Worm (Caenorhabditis elegans) whole organism, late embryonic: Measurements from ENCODE around the gene str-74.

Source experiments
- T23F11.4 ChIP-seq: fragments of 200-800 bp; sonication (Bioruptor generic); optimal IDR thresholded peaks from 2 replicates; lab custom pipeline; 2018; ENCODE audit warnings: mild to moderate bottlenecking, missing genetic modification characterization, missing compliant biosample characterization
- ceh-18 ChIP-seq: sonication (generic microtip); optimal IDR thresholded peaks from 2 replicates; lab custom pipeline; 2016; ENCODE audit warnings: missing genetic modification characterization, missing compliant biosample characterization
- ceh-2 ChIP-seq: sonication (generic microtip); optimal IDR thresholded peaks from 2 replicates; lab custom pipeline; 2016; ENCODE audit warnings: missing genotype, missing genetic modification characterization, missing compliant biosample characterization
- ceh-22 ChIP-seq: sonication (generic microtip); optimal IDR thresholded peaks from 2 replicates; lab custom pipeline; 2017; ENCODE audit warnings: missing biosample characterization, missing genetic modification characterization
- ceh-24 ChIP-seq: sonication (generic microtip); optimal IDR thresholded peaks from 2 replicates; lab custom pipeline; 2016; ENCODE audit warnings: mild to moderate bottlenecking, missing genetic modification characterization, missing compliant biosample characterization
- ceh-30 ChIP-seq: fragments of 150-350 bp; optimal IDR thresholded peaks from 2 replicates; lab custom pipeline; 2014; ENCODE audit warnings: missing biosample characterization, missing genetic modification characterization
- che-1 ChIP-seq: sonication (generic microtip); optimal IDR thresholded peaks from 2 replicates; lab custom pipeline; 2016; ENCODE audit warnings: mild to moderate bottlenecking, missing genetic modification characterization, missing compliant biosample characterization
- dmd-4 ChIP-seq: sonication (generic microtip); optimal IDR thresholded peaks from 2 replicates; lab custom pipeline; 2016; ENCODE audit warnings: borderline replicate concordance, missing genetic modification characterization, missing compliant biosample characterization
- dve-1 ChIP-seq: sonication (generic microtip); optimal IDR thresholded peaks from 2 replicates; lab custom pipeline; 2017; ENCODE audit warnings: antibody characterized with exemption, mild to moderate bottlenecking, missing genetic modification characterization, missing compliant biosample characterization
- elt-2 ChIP-seq: sonication (generic microtip); optimal IDR thresholded peaks from 2 replicates; lab custom pipeline; 2016; ENCODE audit warnings: missing genetic modification reagents, missing genetic modification characterization, missing compliant biosample characterization
- elt-4 ChIP-seq: sonication (generic microtip); optimal IDR thresholded peaks from 2 replicates; lab custom pipeline; 2016; ENCODE audit warnings: missing genetic modification characterization, missing compliant biosample characterization
- ets-4 ChIP-seq: sonication (generic microtip); optimal IDR thresholded peaks from 2 replicates; lab custom pipeline; 2016; ENCODE audit warnings: missing genetic modification characterization, missing compliant biosample characterization
- eyg-1 ChIP-seq: sonication (generic microtip); optimal IDR thresholded peaks from 2 replicates; lab custom pipeline; 2016; ENCODE audit warnings: missing genotype, missing genetic modification characterization, missing compliant biosample characterization
- fkh-10 ChIP-seq: fragments of 150-350 bp; optimal IDR thresholded peaks from 2 replicates; lab custom pipeline; 2014; ENCODE audit warnings: missing biosample characterization, missing genetic modification reagents, missing genetic modification characterization
- gmeb-2 ChIP-seq: sonication (generic microtip); optimal IDR thresholded peaks from 2 replicates; lab custom pipeline; 2016; ENCODE audit warnings: missing genetic modification characterization, inconsistent platforms, missing compliant biosample characterization
- hlh-13 ChIP-seq: fragments of 200-800 bp; sonication (Bioruptor generic); optimal IDR thresholded peaks from 2 replicates; lab custom pipeline; 2018; ENCODE audit warnings: mild to moderate bottlenecking, missing genetic modification characterization, missing compliant biosample characterization
- hlh-30 ChIP-seq: sonication (generic microtip); optimal IDR thresholded peaks from 2 replicates; lab custom pipeline; 2017; ENCODE audit warnings: antibody characterized with exemption, missing genetic modification characterization, missing compliant biosample characterization; ENCODE audit not compliant: insufficient read depth
- hlh-6 ChIP-seq: sonication (generic microtip); optimal IDR thresholded peaks from 2 replicates; lab custom pipeline; 2016; ENCODE audit warnings: missing genotype, missing genetic modification characterization, missing compliant biosample characterization
- hlh-8 ChIP-seq: sonication (generic microtip); optimal IDR thresholded peaks from 2 replicates; lab custom pipeline; 2016; ENCODE audit warnings: missing genotype, missing genetic modification characterization, missing compliant biosample characterization
- mec-3 ChIP-seq: sonication (generic microtip); optimal IDR thresholded peaks from 2 replicates; lab custom pipeline; 2016; ENCODE audit warnings: borderline replicate concordance, missing genetic modification characterization, missing compliant biosample characterization
- nhr-11 ChIP-seq: fragments of 150-350 bp; optimal IDR thresholded peaks from 2 replicates; lab custom pipeline; 2014; ENCODE audit warnings: missing biosample characterization, missing genetic modification characterization
- pag-3 ChIP-seq: sonication (generic microtip); optimal IDR thresholded peaks from 2 replicates; lab custom pipeline; 2016; ENCODE audit warnings: missing compliant biosample characterization, missing genetic modification characterization, borderline replicate concordance
- pax-1 ChIP-seq: fragments of 150-350 bp; optimal IDR thresholded peaks from 2 replicates; lab custom pipeline; 2014; ENCODE audit warnings: missing biosample characterization, missing genetic modification characterization
- pha-2 ChIP-seq: sonication (generic microtip); optimal IDR thresholded peaks from 2 replicates; lab custom pipeline; 2017; ENCODE audit warnings: mild to moderate bottlenecking, missing genetic modification characterization, missing compliant biosample characterization
- pqm-1 ChIP-seq: sonication (generic microtip); optimal IDR thresholded peaks from 2 replicates; lab custom pipeline; 2016; ENCODE audit warnings: missing genetic modification characterization, missing compliant biosample characterization
- rnt-1 ChIP-seq: sonication (generic microtip); optimal IDR thresholded peaks from 2 replicates; lab custom pipeline; 2016; ENCODE audit warnings: missing genetic modification characterization, missing compliant biosample characterization
- sdc-2 ChIP-seq: sonication (generic microtip); optimal IDR thresholded peaks from 2 replicates; lab custom pipeline; 2016; ENCODE audit warnings: missing genotype, missing genetic modification characterization, missing compliant biosample characterization
- sox-2 ChIP-seq: fragments of 200-800 bp; sonication (Bioruptor generic); IDR thresholded peaks from 2 replicates; pipeline ENCODE4 v1.3.6; 2022; ENCODE audit warnings: missing genetic modification reagents, missing genetic modification characterization, missing compliant biosample characterization
- syd-9 ChIP-seq: sonication (generic microtip); optimal IDR thresholded peaks from 2 replicates; lab custom pipeline; 2016; ENCODE audit warnings: mild to moderate bottlenecking, missing genetic modification characterization, moderate library complexity, missing compliant biosample characterization
- tbx-2 ChIP-seq: sonication (generic microtip); optimal IDR thresholded peaks from 2 replicates; lab custom pipeline; 2016; ENCODE audit warnings: missing genetic modification characterization, missing compliant biosample characterization
- ttx-3 ChIP-seq: sonication (generic microtip); optimal IDR thresholded peaks from 2 replicates; lab custom pipeline; 2016; ENCODE audit warnings: missing genetic modification reagents, missing genetic modification characterization, missing compliant biosample characterization
- unc-3 ChIP-seq, 2 experiments: fragments of 200-800 bp in 1 of 2; sonication (Bioruptor generic) in 1 of 2; sonication (generic microtip) in 1 of 2; conservative IDR thresholded peaks in 1 of 2; optimal IDR thresholded peaks in 1 of 2; 2 replicates each; pipeline versions ENCODE4 v1.3.6 to Lab custom; 2016 to 2022; ENCODE audit warnings: missing compliant biosample characterization in 2 of 2, missing genetic modification characterization in 2 of 2, missing genetic modification reagents in 1 of 2
- unc-42 ChIP-seq: sonication (generic microtip); optimal IDR thresholded peaks from 2 replicates; lab custom pipeline; 2016; ENCODE audit warnings: missing genotype, missing genetic modification characterization, missing compliant biosample characterization
- unc-86 ChIP-seq: sonication (generic microtip); optimal IDR thresholded peaks from 2 replicates; lab custom pipeline; 2016; ENCODE audit warnings: missing genetic modification characterization, missing compliant biosample characterization
- zip-5 ChIP-seq: sonication (generic microtip); optimal IDR thresholded peaks from 2 replicates; lab custom pipeline; 2016; ENCODE audit warnings: missing genetic modification characterization, missing compliant biosample characterization
- ztf-16 ChIP-seq: sonication (generic microtip); optimal IDR thresholded peaks from 2 replicates; lab custom pipeline; 2017; ENCODE audit warnings: missing genetic modification characterization, missing compliant biosample characterization

The str-74 gene

DNA sequence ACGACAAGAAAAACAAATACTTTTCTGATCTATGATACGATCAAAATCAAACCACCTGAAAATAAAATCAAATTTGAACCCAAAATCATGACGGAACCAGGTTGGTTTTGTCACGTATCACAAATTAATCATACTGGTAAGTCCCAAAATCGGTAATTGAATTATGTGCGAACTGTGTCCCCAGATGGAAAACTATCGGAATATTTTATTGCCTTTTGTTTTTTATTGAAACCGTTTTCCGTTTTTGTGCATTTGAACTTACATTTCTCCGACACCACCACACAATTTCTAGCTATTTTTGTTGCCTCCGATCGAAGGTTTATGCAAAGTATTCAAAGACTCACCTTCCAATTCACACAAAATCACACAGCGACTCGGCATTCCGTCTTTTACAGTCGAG is 32.6 kb upstream of the str-74 start, which contains the start of gene F41E7.2:
Gene F41E7.2, plus strand, starts transcription at position 301 of the 400 bp plus-strand sequence.
- no peak for TF ChIP-seq ceh-24 (tag; lab: Kevin White, UChicago)
- no peak for TF ChIP-seq ceh-2 (tag; lab: Kevin White, UChicago)
- no peak for TF ChIP-seq sox-2 (GFP tag; lab: Robert Waterston, UW)
- no peak for TF ChIP-seq fkh-10 (GFP tag; lab: Kevin White, UChicago)
- TF ChIP-seq T23F11.4 (GFP tag; lab: Kevin White, UChicago), result no peak
- no peak for TF ChIP-seq unc-86 (tag; lab: Kevin White, UChicago)
- TF ChIP-seq sdc-2 (tag; lab: Kevin White, UChicago), result no peak
- no peak for TF ChIP-seq ets-4 (tag; lab: Kevin White, UChicago)
- TF ChIP-seq rnt-1 (tag; lab: Kevin White, UChicago), result no peak
- no peak for TF ChIP-seq ttx-3 (tag; lab: Kevin White, UChicago)
- no peak for TF ChIP-seq pha-2 (tag; lab: Kevin White, UChicago)
- TF ChIP-seq pqm-1, result no peak
- no peak for TF ChIP-seq hlh-8 (tag; lab: Kevin White, UChicago)
- no peak for TF ChIP-seq gmeb-2 (tag; lab: Kevin White, UChicago)
- TF ChIP-seq pax-1 (tag; lab: Kevin White, UChicago), result no peak
- no peak for TF ChIP-seq ceh-18 (tag; lab: Kevin White, UChicago)
- TF ChIP-seq ceh-30 (tag; lab: Kevin White, UChicago), result no peak
- TF ChIP-seq nhr-11 (tag; lab: Kevin White, UChicago), result no peak

- TF ChIP-seq mec-3, result no peak
- no peak for TF ChIP-seq ceh-22 (tag; lab: Kevin White, UChicago)
- TF ChIP-seq hlh-6 (tag; lab: Kevin White, UChicago), result no peak
- no peak for TF ChIP-seq nhr-11 (tag; lab: Kevin White, UChicago)
- TF ChIP-seq elt-2 (tag; lab: Kevin White, UChicago), result no peak
- TF ChIP-seq elt-4 (tag; lab: Kevin White, UChicago), result no peak
- no peak for TF ChIP-seq unc-3 (GFP tag; conservative IDR thresholded peaks at IDR 0.05; lab: Robert Waterston, UW)
- TF ChIP-seq unc-3 (tag; optimal IDR thresholded peaks at IDR 0.05; lab: Kevin White, UChicago), result no peak
- no peak for TF ChIP-seq unc-42 (tag; lab: Kevin White, UChicago)
- no peak for TF ChIP-seq dve-1
- no peak for TF ChIP-seq ets-4 (tag; lab: Kevin White, UChicago)
- TF ChIP-seq che-1 (tag; lab: Kevin White, UChicago), result no peak
- no peak for TF ChIP-seq eyg-1 (tag; lab: Kevin White, UChicago)
- TF ChIP-seq sox-2 (GFP tag; lab: Robert Waterston, UW), result no peak
- TF ChIP-seq hlh-13 (GFP tag; lab: Kevin White, UChicago), result no peak
- TF ChIP-seq hlh-8 (tag; lab: Kevin White, UChicago), result no peak
- no peak for TF ChIP-seq pha-2 (tag; lab: Kevin White, UChicago)
Observed at ce11 chrX:10262299-10262698, 21.5 kb upstream of the str-74 start.

DNA sequence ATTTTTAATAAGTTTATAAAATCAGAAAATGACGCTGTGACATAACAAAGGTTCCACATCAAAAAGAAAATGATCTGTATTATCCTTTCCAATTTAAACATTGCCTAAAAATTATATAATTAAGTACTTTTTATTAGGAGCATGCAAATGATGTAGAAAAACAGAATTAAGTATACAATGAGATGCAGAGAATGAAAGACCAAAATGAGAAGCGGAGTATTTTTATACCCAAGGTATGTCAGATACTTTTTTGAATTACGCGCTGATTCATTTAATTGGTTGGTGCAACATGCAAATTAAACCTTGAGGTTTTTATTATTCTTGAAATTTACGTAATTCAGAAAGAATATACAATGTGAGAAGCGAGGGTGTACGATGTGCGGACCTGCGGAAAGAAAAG is 19.2 kb upstream of the str-74 start, which contains the start of gene C32A9.1:
Gene C32A9.1, minus strand, starts transcription at position 101 of the 400 bp plus-strand sequence.
- TF ChIP-seq rnt-1 (tag; lab: Kevin White, UChicago) (no peak), elt-2 (tag; lab: Kevin White, UChicago) (no peak), pag-3 (no peak), syd-9 (tag; lab: Kevin White, UChicago) (no peak), T23F11.4 (GFP tag; lab: Kevin White, UChicago) (no peak), zip-5 (tag; lab: Kevin White, UChicago) (no peak), tbx-2 (tag; lab: Kevin White, UChicago) (no peak), elt-4 (tag; lab: Kevin White, UChicago) (no peak), dmd-4 (tag; lab: Kevin White, UChicago) (no peak), ztf-16 (no peak)

DNA sequence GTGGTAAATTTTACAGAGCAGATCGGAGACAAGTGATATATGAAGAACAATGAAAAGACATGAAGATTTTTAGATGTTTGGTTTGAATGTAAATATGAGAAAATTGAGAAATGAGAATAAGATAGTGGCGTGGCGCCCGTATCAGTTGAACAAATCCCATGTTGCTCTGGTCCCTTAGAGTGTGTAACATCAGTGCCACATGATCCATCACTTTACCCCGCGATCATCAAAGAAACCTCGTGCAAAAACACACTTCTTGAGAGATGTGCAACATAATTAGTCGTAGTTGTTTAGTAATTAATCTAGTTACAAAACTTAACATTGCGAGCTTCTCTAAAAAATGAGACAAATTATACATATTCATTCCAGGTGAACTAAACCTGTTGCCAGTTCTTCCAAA is 13.2 kb upstream of the str-74 start:
- no peak for TF ChIP-seq ets-4 (tag; lab: Kevin White, UChicago)
- peak; percentile 2 for TF ChIP-seq hlh-30 (tag; lab: Kevin White, UChicago)
